Fruit fly (Drosophila melanogaster) whole organism, adult: ENCODE data around the gene Tpst.
A peak's percentile ranks its signal among the peaks of the same experiment; 100 is the strongest.

Source experiments
- CG11617 ChIP-seq: fragments of 200-800 bp; sonication (Bioruptor generic); optimal IDR thresholded peaks from 2 replicates; lab custom pipeline; 2017; ENCODE audit warnings: mild to moderate bottlenecking, missing biosample characterization, missing genetic modification reagents, missing genetic modification characterization
- CG12768 ChIP-seq: fragments of 200-800 bp; sonication (Bioruptor generic); optimal IDR thresholded peaks from 2 replicates; lab custom pipeline; 2017; ENCODE audit warnings: missing biosample characterization, missing genetic modification characterization, mild to moderate bottlenecking, moderate library complexity, missing genetic modification reagents
- CG14711 ChIP-seq: fragments of 200-800 bp; sonication (Bioruptor generic); optimal IDR thresholded peaks from 2 replicates; lab custom pipeline; 2018; ENCODE audit warnings: missing biosample characterization, mild to moderate bottlenecking, missing genetic modification characterization, moderate library complexity
- CG1620 ChIP-seq: fragments of 200-800 bp; sonication (Bioruptor generic); optimal IDR thresholded peaks from 2 replicates; lab custom pipeline; 2016; ENCODE audit warnings: missing biosample characterization, missing genetic modification characterization
- CG33017 ChIP-seq: fragments of 200-800 bp; sonication (Bioruptor generic); optimal IDR thresholded peaks from 2 replicates; lab custom pipeline; 2018; ENCODE audit warnings: missing biosample characterization, mild to moderate bottlenecking, missing genetic modification characterization, moderate library complexity
- CG5204 ChIP-seq: fragments of 200-800 bp; sonication (Bioruptor generic); optimal IDR thresholded peaks from 2 replicates; lab custom pipeline; 2016; ENCODE audit warnings: missing biosample characterization, missing genetic modification characterization
- CG7045 ChIP-seq: fragments of 200-800 bp; sonication (Bioruptor generic); optimal IDR thresholded peaks from 2 replicates; lab custom pipeline; 2017; ENCODE audit warnings: missing biosample characterization, mild to moderate bottlenecking, missing genetic modification characterization
- CG7101 ChIP-seq: fragments of 200-800 bp; sonication (Bioruptor generic); optimal IDR thresholded peaks from 2 replicates; lab custom pipeline; 2018; ENCODE audit warnings: missing biosample characterization, mild to moderate bottlenecking, missing genetic modification characterization, moderate library complexity
- Clk ChIP-seq: fragments of 200-800 bp; sonication (Bioruptor generic); optimal IDR thresholded peaks from 2 replicates; lab custom pipeline; 2017; ENCODE audit warnings: missing biosample characterization, missing genetic modification characterization
- Crg-1 ChIP-seq: fragments of 200-800 bp; sonication (Bioruptor generic); optimal IDR thresholded peaks from 2 replicates; lab custom pipeline; 2016; ENCODE audit warnings: missing biosample characterization, missing genetic modification characterization
- Hr96 ChIP-seq: fragments of 200-800 bp; sonication (Bioruptor generic); optimal IDR thresholded peaks from 2 replicates; lab custom pipeline; 2016; ENCODE audit warnings: missing biosample characterization, missing genetic modification characterization
- Mnt ChIP-seq: fragments of 200-800 bp; sonication (Bioruptor generic); optimal IDR thresholded peaks from 2 replicates; lab custom pipeline; 2016; ENCODE audit warnings: missing biosample characterization, mild to moderate bottlenecking, missing genetic modification characterization
- bab1 ChIP-seq: fragments of 200-800 bp; sonication (Bioruptor generic); optimal IDR thresholded peaks from 3 replicates; lab custom pipeline; 2019; ENCODE audit warnings: missing biosample characterization, mild to moderate bottlenecking, missing genetic modification characterization, moderate library complexity
- cic ChIP-seq: fragments of 200-800 bp; sonication (Bioruptor generic); optimal IDR thresholded peaks from 2 replicates; lab custom pipeline; 2017; ENCODE audit warnings: missing biosample characterization, mild to moderate bottlenecking, missing genetic modification characterization, moderate library complexity
- cnc ChIP-seq, 2 experiments: fragments of >200 bp; optimal IDR thresholded peaks; 2 replicates each; lab custom pipeline; 2017
- kay ChIP-seq: fragments of 200-800 bp; sonication (Bioruptor generic); peaks from one replicate; lab custom pipeline; 2016; ENCODE audit warnings: missing biosample characterization, missing genetic modification characterization, borderline replicate concordance
- ovo ChIP-seq: fragments of 200-800 bp; sonication (Bioruptor generic); optimal IDR thresholded peaks from 2 replicates; lab custom pipeline; 2016; ENCODE audit warnings: missing biosample characterization, missing genetic modification characterization
- pad ChIP-seq: fragments of 200-800 bp; sonication (Bioruptor generic); optimal IDR thresholded peaks from 3 replicates; lab custom pipeline; 2017; ENCODE audit warnings: missing biosample characterization, missing genetic modification characterization, mild to moderate bottlenecking, moderate library complexity, missing genetic modification reagents
- tj ChIP-seq: fragments of 200-800 bp; sonication (Bioruptor generic); optimal IDR thresholded peaks from 3 replicates; lab custom pipeline; 2017; ENCODE audit warnings: missing biosample characterization, mild to moderate bottlenecking, missing genetic modification characterization, moderate library complexity
- toe ChIP-seq: fragments of 200-800 bp; sonication (Bioruptor generic); optimal IDR thresholded peaks from 2 replicates; lab custom pipeline; 2016; ENCODE audit warnings: missing biosample characterization, missing genetic modification characterization

The Tpst gene

DNA sequence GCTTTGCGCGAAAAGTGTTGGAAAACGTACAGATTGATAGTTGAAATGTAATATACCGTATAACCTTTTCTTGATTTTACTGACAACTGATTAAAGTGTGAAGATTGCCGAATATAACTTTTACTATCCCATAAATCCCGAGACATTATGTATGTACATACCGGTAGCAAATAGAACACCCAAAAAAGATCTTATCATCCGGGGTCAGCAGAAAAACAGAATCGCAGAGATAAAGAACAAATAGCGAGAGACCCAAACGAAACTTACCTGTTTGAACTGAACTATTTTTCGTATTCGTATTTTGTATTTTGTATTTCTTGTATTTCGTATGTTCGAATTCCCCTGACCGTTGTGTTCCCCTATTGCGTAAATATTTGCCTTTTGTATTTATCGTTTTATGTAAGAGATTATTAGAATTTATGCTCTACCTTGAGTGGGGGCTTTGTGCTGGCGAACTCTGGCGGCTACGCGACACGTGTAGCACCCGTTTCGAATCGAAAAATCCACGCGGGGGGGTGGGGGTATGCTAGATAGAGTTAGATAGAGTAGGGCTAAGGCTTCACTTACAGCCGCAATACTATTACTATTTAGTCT lies 69.8 kb downstream of the Tpst start:
- no peak for TF ChIP-seq kay
- no peak for TF ChIP-seq CG7045 (GFP tag; lab: Kevin White, UChicago)

DNA sequence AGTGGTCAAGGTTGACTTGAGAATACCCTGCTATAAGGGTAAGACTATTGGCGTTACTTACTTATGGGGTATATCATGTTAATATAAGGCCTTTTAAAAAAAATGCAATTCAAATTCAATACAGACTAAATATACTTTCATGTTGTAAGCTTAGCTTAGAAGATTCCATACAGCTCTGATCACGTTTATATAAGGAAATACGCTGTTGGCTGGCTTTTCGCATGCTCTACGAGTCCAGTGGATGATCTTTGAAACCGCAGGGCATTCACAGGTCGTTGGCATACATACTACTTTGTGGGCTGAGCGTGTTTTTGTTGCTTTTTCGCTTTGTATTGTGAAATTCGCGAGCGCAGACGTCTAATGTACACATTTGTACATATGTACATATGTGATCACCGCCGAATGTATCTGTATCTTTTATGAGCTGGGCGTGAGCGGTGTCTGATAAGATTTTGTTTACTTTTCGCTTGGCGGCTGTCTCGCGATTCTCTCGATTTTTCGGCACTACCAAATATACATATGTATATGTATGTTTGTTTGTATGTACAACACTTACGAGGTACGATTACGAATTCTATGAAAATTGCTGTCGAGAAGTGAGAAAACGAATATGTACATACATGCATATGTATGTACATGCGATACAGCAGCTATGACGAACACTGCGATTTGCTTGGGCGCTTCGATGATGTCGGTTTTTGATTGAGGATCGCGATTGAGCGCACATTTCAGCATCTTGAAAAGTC lies 70.8 kb downstream of the Tpst start:
- TF ChIP-seq Crg-1 (GFP tag; lab: Kevin White, UChicago) (no peak), CG1620 (GFP tag; lab: Kevin White, UChicago) (no peak), cnc (optimal IDR thresholded peaks at IDR 0.05; lab: Kevin White, UChicago) (no peak), CG5204 (GFP tag; lab: Kevin White, UChicago) (peak; percentile 32), cic (GFP tag; lab: Kevin White, UChicago) (peak; percentile 5), CG11617 (GFP tag; lab: Kevin White, UChicago) (peak; percentile 14), Clk (GFP tag; lab: Kevin White, UChicago) (no peak), kay (peak; percentile 4), ovo (peak; percentile 33), CG7101 (tag; lab: Kevin White, UChicago) (peak; percentile 58), tj (GFP tag; lab: Kevin White, UChicago) (peak; percentile 53), CG33017 (tag; lab: Kevin White, UChicago) (peak; percentile 16), Hr96 (GFP tag; lab: Kevin White, UChicago) (peak; percentile 58), CG7045 (GFP tag; lab: Kevin White, UChicago) (no peak), pad (GFP tag; lab: Kevin White, UChicago) (peak; percentile 15), Mnt (GFP tag; lab: Kevin White, UChicago) (no peak), toe (no peak), bab1 (GFP tag; lab: Kevin White, UChicago) (peak; percentile 81), CG12768 (GFP tag; lab: Kevin White, UChicago) (no peak), CG14711 (tag; lab: Kevin White, UChicago) (peak; percentile 38)

DNA sequence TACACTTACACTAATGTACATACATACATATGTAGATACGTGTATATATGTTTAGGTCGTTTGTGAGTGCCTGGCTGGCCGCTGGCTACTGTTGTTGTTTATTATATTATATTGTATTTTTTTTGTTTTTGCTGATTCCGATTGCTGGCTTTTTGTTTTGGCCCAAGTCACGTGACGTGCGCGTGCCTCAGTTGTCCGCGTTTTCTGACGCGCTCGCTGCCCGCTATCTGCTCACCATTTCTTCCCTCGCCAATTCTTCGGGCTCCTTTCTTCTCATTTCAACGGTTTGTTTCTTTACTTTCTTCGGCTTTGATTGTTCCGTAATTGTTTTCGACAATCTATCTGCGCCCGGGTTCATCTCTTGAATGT lies 71.4 kb downstream of the Tpst start:
- TF ChIP-seq Hr96 (GFP tag; lab: Kevin White, UChicago) (no peak), CG14711 (tag; lab: Kevin White, UChicago) (no peak), kay (no peak), cnc (optimal IDR thresholded peaks at IDR 0.05; lab: Kevin White, UChicago) (no peak), tj (GFP tag; lab: Kevin White, UChicago) (peak; percentile 45), Mnt (GFP tag; lab: Kevin White, UChicago) (no peak), ovo (no peak), CG5204 (GFP tag; lab: Kevin White, UChicago) (no peak)

DNA sequence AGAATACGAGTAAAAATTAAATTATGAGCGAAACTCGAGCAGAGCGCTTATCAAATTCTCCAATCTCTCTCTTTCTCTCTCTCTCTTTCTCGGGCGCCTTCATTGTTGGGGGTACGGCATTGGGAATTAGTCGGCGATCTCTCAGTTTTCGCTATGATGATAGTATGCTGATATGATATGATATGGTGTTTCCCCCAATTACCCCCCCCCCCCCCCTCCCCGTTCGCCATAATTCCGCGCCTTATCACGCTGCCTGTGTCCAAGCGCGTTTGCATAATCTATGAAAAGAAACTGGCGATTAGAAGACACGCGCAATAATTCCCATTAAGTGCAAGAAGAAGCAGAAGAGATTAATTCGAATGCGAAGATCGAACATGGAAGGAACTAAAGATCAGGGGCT lies 73.2 kb downstream of the Tpst start:
- TF ChIP-seq cic (GFP tag; lab: Kevin White, UChicago) (no peak), CG7101 (tag; lab: Kevin White, UChicago) (no peak), bab1 (GFP tag; lab: Kevin White, UChicago) (no peak), CG5204 (GFP tag; lab: Kevin White, UChicago) (no peak), CG1620 (GFP tag; lab: Kevin White, UChicago) (no peak), Mnt (GFP tag; lab: Kevin White, UChicago) (no peak), Crg-1 (GFP tag; lab: Kevin White, UChicago) (no peak), CG7045 (GFP tag; lab: Kevin White, UChicago) (no peak), tj (GFP tag; lab: Kevin White, UChicago) (no peak), Clk (GFP tag; lab: Kevin White, UChicago) (no peak), CG11617 (GFP tag; lab: Kevin White, UChicago) (no peak), pad (GFP tag; lab: Kevin White, UChicago) (no peak), kay (no peak), ovo (no peak), CG12768 (GFP tag; lab: Kevin White, UChicago) (no peak), Hr96 (GFP tag; lab: Kevin White, UChicago) (no peak), cnc (optimal IDR thresholded peaks at IDR 0.05; lab: Kevin White, UChicago) (no peak)

DNA sequence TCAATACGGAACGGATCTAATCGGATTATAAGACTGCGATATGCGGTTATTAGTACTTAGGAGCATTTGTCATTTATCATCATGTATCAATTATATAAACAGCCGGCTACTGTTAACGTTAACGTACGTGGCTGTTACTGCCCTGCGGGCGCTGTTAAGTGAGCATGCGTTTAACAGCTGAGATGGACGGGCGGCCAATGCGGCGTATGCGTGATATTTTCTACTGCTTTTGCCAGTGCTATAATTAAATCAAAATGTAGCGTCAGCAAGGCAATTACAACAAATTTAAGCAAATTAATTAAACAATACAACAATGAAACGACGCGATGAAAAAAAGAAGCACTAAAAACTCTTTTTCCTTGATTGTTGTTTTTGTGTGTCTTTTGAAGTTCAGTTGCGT lies 74.0 kb downstream of the Tpst start:
- TF ChIP-seq tj (GFP tag; lab: Kevin White, UChicago) = no peak
- no peak for TF ChIP-seq Hr96 (GFP tag; lab: Kevin White, UChicago)
- TF ChIP-seq CG1620 (GFP tag; lab: Kevin White, UChicago) = no peak
- no peak for TF ChIP-seq cnc (optimal IDR thresholded peaks at IDR 0.05; lab: Kevin White, UChicago)
- no peak for TF ChIP-seq CG7101 (tag; lab: Kevin White, UChicago)
- no peak for TF ChIP-seq pad (GFP tag; lab: Kevin White, UChicago)
- TF ChIP-seq CG11617 (GFP tag; lab: Kevin White, UChicago) = no peak
- TF ChIP-seq Clk (GFP tag; lab: Kevin White, UChicago) = no peak
- TF ChIP-seq CG33017 (tag; lab: Kevin White, UChicago) = no peak
- TF ChIP-seq CG12768 (GFP tag; lab: Kevin White, UChicago) = no peak
- no peak for TF ChIP-seq Mnt (GFP tag; lab: Kevin White, UChicago)
- no peak for TF ChIP-seq bab1 (GFP tag; lab: Kevin White, UChicago)
- no peak for TF ChIP-seq CG5204 (GFP tag; lab: Kevin White, UChicago)
- no peak for TF ChIP-seq cic (GFP tag; lab: Kevin White, UChicago)
- TF ChIP-seq CG14711 (tag; lab: Kevin White, UChicago) = no peak
- no peak for TF ChIP-seq ovo
- TF ChIP-seq toe = no peak
- TF ChIP-seq kay = no peak
- no peak for TF ChIP-seq Crg-1 (GFP tag; lab: Kevin White, UChicago)
- no peak for TF ChIP-seq CG7045 (GFP tag; lab: Kevin White, UChicago)
